Fruit fly (Drosophila melanogaster) whole organism, wandering third instar larva: ENCODE measurements around the gene CG42523.

Source experiments
- CG32264 ChIP-seq: fragments of 200-800 bp; sonication (Bioruptor generic); optimal IDR thresholded peaks from 2 replicates; lab custom pipeline; 2016; ENCODE audit warnings: missing biosample characterization, missing genetic modification characterization
- CG9705 ChIP-seq: fragments of 200-800 bp; sonication (Bioruptor generic); optimal IDR thresholded peaks from 2 replicates; lab custom pipeline; 2018; ENCODE audit warnings: missing biosample characterization, mild to moderate bottlenecking, missing genetic modification characterization
- Dif ChIP-seq: fragments of 200-275, 200-300 bp; sonication (Bioruptor generic); optimal IDR thresholded peaks from 2 replicates; lab custom pipeline; 2018; ENCODE audit warnings: missing biosample characterization, missing genetic modification characterization; ENCODE audit not compliant: partially characterized antibody
- GATAd ChIP-seq: sonication (Bioruptor generic); optimal IDR thresholded peaks from 2 replicates; lab custom pipeline; 2016; ENCODE audit warnings: missing biosample characterization, missing genetic modification characterization
- HLH106 ChIP-seq: fragments of 200-800 bp; optimal IDR thresholded peaks from 3 replicates; lab custom pipeline; 2019; ENCODE audit warnings: missing biosample characterization, mild to moderate bottlenecking, missing genetic modification characterization, moderate library complexity
- Hnf4 ChIP-seq: fragments of 200-800 bp; sonication (Bioruptor generic); optimal IDR thresholded peaks from 2 replicates; lab custom pipeline; 2016; ENCODE audit warnings: missing biosample characterization, mild to moderate bottlenecking, missing genetic modification characterization
- Hr78 ChIP-seq: fragments of >200 bp; optimal IDR thresholded peaks from 2 replicates; lab custom pipeline; 2017; ENCODE audit warnings: missing biosample characterization, missing genetic modification characterization
- Hr83 ChIP-seq: fragments of 200-300 bp; sonication (Bioruptor generic); optimal IDR thresholded peaks from 2 replicates; lab custom pipeline; 2016; ENCODE audit warnings: missing biosample characterization, mild to moderate bottlenecking, missing genetic modification characterization, moderate library complexity; ENCODE audit not compliant: poor library complexity, severe bottlenecking
- Jra ChIP-seq: sonication (Bioruptor generic); optimal IDR thresholded peaks from 2 replicates; lab custom pipeline; 2016; ENCODE audit warnings: missing biosample characterization, missing genetic modification characterization
- Mio ChIP-seq: sonication (Bioruptor generic); optimal IDR thresholded peaks from 2 replicates; lab custom pipeline; 2016; ENCODE audit warnings: missing biosample characterization, missing genetic modification characterization
- Myc ChIP-seq: fragments of >200 bp; optimal IDR thresholded peaks from 2 replicates; lab custom pipeline; 2017
- N ChIP-seq: fragments of >200 bp; optimal IDR thresholded peaks from 2 replicates; lab custom pipeline; 2018; ENCODE audit warnings: missing biosample characterization, missing external identifiers, missing genetic modification characterization
- Rel ChIP-seq, 2 experiments: fragments of 200-800 bp; sonication (Bioruptor generic) in 1 of 2; optimal IDR thresholded peaks; 2 replicates in 1 of 2; 3 replicates in 1 of 2; lab custom pipeline; 2016 to 2019; ENCODE audit warnings: mild to moderate bottlenecking in 2 of 2, missing biosample characterization in 2 of 2, missing genetic modification characterization in 2 of 2, moderate library complexity in 1 of 2
- Sp1 ChIP-seq: fragments of 200-800 bp; sonication (Bioruptor generic); optimal IDR thresholded peaks from 3 replicates; lab custom pipeline; 2019; ENCODE audit warnings: missing biosample characterization, mild to moderate bottlenecking, missing genetic modification characterization, moderate library complexity
- Vsx2 ChIP-seq: fragments of 200-300, 225-300 bp; sonication (Bioruptor generic); optimal IDR thresholded peaks from 2 replicates; lab custom pipeline; 2018; ENCODE audit warnings: missing biosample characterization, missing genetic modification characterization; ENCODE audit not compliant: partially characterized antibody
- br ChIP-seq: fragments of 200-800 bp; sonication (Bioruptor generic); optimal IDR thresholded peaks from 2 replicates; lab custom pipeline; 2016; ENCODE audit warnings: missing biosample characterization, missing genetic modification characterization
- brk ChIP-seq: fragments of 200-800 bp; sonication (Bioruptor generic); optimal IDR thresholded peaks from 2 replicates; lab custom pipeline; 2016; ENCODE audit warnings: missing biosample characterization, mild to moderate bottlenecking, missing genetic modification characterization
- dl ChIP-seq, 2 experiments: fragments of 175-275, 200-275 bp in 1 of 2; fragments of 200-275 bp in 1 of 2; sonication (Bioruptor generic); optimal IDR thresholded peaks; lab custom pipeline; 2018; ENCODE audit warnings: mild to moderate bottlenecking in 2 of 2, missing biosample characterization in 2 of 2, missing genetic modification characterization in 2 of 2, moderate library complexity in 2 of 2; ENCODE audit not compliant: partially characterized antibody in 2 of 2, insufficient read depth in 1 of 2
- dmrt93B ChIP-seq: fragments of 200-800 bp; sonication (Bioruptor generic); optimal IDR thresholded peaks from 2 replicates; lab custom pipeline; 2018; ENCODE audit warnings: missing biosample characterization, mild to moderate bottlenecking, missing genetic modification characterization
- dsf ChIP-seq: sonication (Bioruptor generic); optimal IDR thresholded peaks from 2 replicates; lab custom pipeline; 2016; ENCODE audit warnings: missing biosample characterization, missing genetic modification characterization, borderline replicate concordance
- ey ChIP-seq: fragments of 200-800 bp; sonication (Bioruptor generic); optimal IDR thresholded peaks from 2 replicates; lab custom pipeline; 2016; ENCODE audit warnings: missing biosample characterization, missing genetic modification characterization
- foxo ChIP-seq, 2 experiments: fragments of 200-800 bp; sonication (Bioruptor generic); optimal IDR thresholded peaks; 2 replicates in 1 of 2; 3 replicates in 1 of 2; lab custom pipeline; 2016 to 2017; ENCODE audit warnings: missing biosample characterization in 2 of 2, missing genetic modification characterization in 2 of 2
- h ChIP-seq: fragments of 200-800 bp; sonication (Bioruptor generic); optimal IDR thresholded peaks from 3 replicates; lab custom pipeline; 2016; ENCODE audit warnings: missing biosample characterization, mild to moderate bottlenecking, missing genetic modification characterization
- pan ChIP-seq: fragments of >200 bp; optimal IDR thresholded peaks from 2 replicates; lab custom pipeline; 2017
- psq ChIP-seq: fragments of 200-800 bp; sonication (Bioruptor generic); optimal IDR thresholded peaks from 3 replicates; lab custom pipeline; 2017; ENCODE audit warnings: missing biosample characterization, mild to moderate bottlenecking, missing genetic modification characterization, moderate library complexity
- sage ChIP-seq: fragments of 200-800 bp; sonication (Bioruptor generic); optimal IDR thresholded peaks from 2 replicates; lab custom pipeline; 2016; ENCODE audit warnings: missing biosample characterization, mild to moderate bottlenecking, missing genetic modification characterization
- sv ChIP-seq: fragments of 200-800 bp; sonication (Bioruptor generic); optimal IDR thresholded peaks from 3 replicates; lab custom pipeline; 2016; ENCODE audit warnings: missing biosample characterization, missing genetic modification characterization
- tai ChIP-seq: sonication (Bioruptor generic); optimal IDR thresholded peaks from 2 replicates; lab custom pipeline; 2016; ENCODE audit warnings: missing biosample characterization, missing genetic modification characterization
- usp ChIP-seq: fragments of >200 bp; optimal IDR thresholded peaks from 2 replicates; lab custom pipeline; 2017; ENCODE audit warnings: missing biosample characterization, missing genetic modification characterization
- woc ChIP-seq: sonication (Bioruptor generic); optimal IDR thresholded peaks from 2 replicates; lab custom pipeline; 2016; ENCODE audit warnings: missing biosample characterization, mild to moderate bottlenecking, missing genetic modification characterization

The CG42523 gene

dm6 chr2L:4798894-4799293 lies 36.2 kb downstream of the CG42523 start:
- TF ChIP-seq N (GFP tag; lab: Kevin White, UChicago), result no peak
- no peak for TF ChIP-seq GATAd (GFP tag; lab: Kevin White, UChicago)
- no peak for TF ChIP-seq usp (GFP tag; lab: Kevin White, UChicago)
- TF ChIP-seq Dif, result no peak

dm6 chr2L:4800033-4800432 lies 37.3 kb downstream of the CG42523 start:
- TF ChIP-seq dmrt93B (GFP tag; lab: Kevin White, UChicago), result no peak
- no peak for TF ChIP-seq Rel (GFP tag; optimal IDR thresholded peaks at IDR 0.05; lab: Kevin White, UChicago)
- TF ChIP-seq Rel (tag; optimal IDR thresholded peaks at IDR 0.05; lab: Kevin White, UChicago), result no peak
- TF ChIP-seq foxo (GFP tag; optimal IDR thresholded peaks at IDR 0.05; lab: Kevin White, UChicago), result no peak
- TF ChIP-seq tai (GFP tag; lab: Kevin White, UChicago), result no peak
- TF ChIP-seq Myc (lab: Kevin White, UChicago), result no peak
- TF ChIP-seq br, result no peak
- no peak for TF ChIP-seq HLH106 (tag; lab: Kevin White, UChicago)
- no peak for TF ChIP-seq Hnf4 (GFP tag; lab: Kevin White, UChicago)
- TF ChIP-seq usp (GFP tag; lab: Kevin White, UChicago), result no peak
- TF ChIP-seq Vsx2 (GFP tag; lab: Kevin White, UChicago), result no peak
- TF ChIP-seq CG9705 (GFP tag; lab: Kevin White, UChicago), result no peak
- TF ChIP-seq sage (GFP tag; lab: Kevin White, UChicago), result no peak
- no peak for TF ChIP-seq ey (GFP tag; lab: Kevin White, UChicago)
- no peak for TF ChIP-seq CG32264 (GFP tag; lab: Kevin White, UChicago)
- TF ChIP-seq pan (lab: Kevin White, UChicago), result no peak
- no peak for TF ChIP-seq dl (GFP tag; optimal IDR thresholded peaks at IDR 0.05; lab: Kevin White, UChicago; ENCODE audit: insufficient read depth in 1 of 2, partially characterized antibody in 2 of 2)
- no peak for TF ChIP-seq woc
- TF ChIP-seq Dif, result no peak

dm6 chr2L:4801705-4802216 lies 39.1 kb downstream of the CG42523 start, which contains the start of gene slf:
Gene slf (minus strand): TSS chr2L:4801923.
- TF ChIP-seq ey (GFP tag; lab: Kevin White, UChicago), result no peak
- TF ChIP-seq Hnf4 (GFP tag; lab: Kevin White, UChicago), result no peak
- TF ChIP-seq foxo (GFP tag; optimal IDR thresholded peaks at IDR 0.05; lab: Kevin White, UChicago), result no peak
- no peak for TF ChIP-seq brk
- no peak for TF ChIP-seq psq (GFP tag; lab: Kevin White, UChicago)
- TF ChIP-seq br, result no peak
- no peak for TF ChIP-seq Hr83 (GFP tag; lab: Kevin White, UChicago)
- no peak for TF ChIP-seq Sp1 (GFP tag; lab: Kevin White, UChicago)
- TF ChIP-seq sage (GFP tag; lab: Kevin White, UChicago), result no peak
- TF ChIP-seq dsf (GFP tag; lab: Kevin White, UChicago), result no peak
- TF ChIP-seq h (GFP tag; lab: Kevin White, UChicago), result no peak
- no peak for TF ChIP-seq Hr78 (GFP tag; lab: Kevin White, UChicago)
- TF ChIP-seq HLH106 (tag; lab: Kevin White, UChicago), result no peak
- no peak for TF ChIP-seq dmrt93B (GFP tag; lab: Kevin White, UChicago)
- TF ChIP-seq CG9705 (GFP tag; lab: Kevin White, UChicago), result no peak
- no peak for TF ChIP-seq sv (GFP tag; lab: Kevin White, UChicago)
- no peak for TF ChIP-seq N (GFP tag; lab: Kevin White, UChicago)
- TF ChIP-seq Jra (GFP tag; lab: Kevin White, UChicago), result no peak
- TF ChIP-seq Myc (lab: Kevin White, UChicago), result no peak

- TF ChIP-seq h (GFP tag; lab: Kevin White, UChicago), result no peak
- no peak for TF ChIP-seq usp (GFP tag; lab: Kevin White, UChicago)
- TF ChIP-seq brk, result no peak
- TF ChIP-seq Hr83 (GFP tag; lab: Kevin White, UChicago), result no peak
- TF ChIP-seq Dif, result no peak
- no peak for TF ChIP-seq sage (GFP tag; lab: Kevin White, UChicago)
- no peak for TF ChIP-seq br
- no peak for TF ChIP-seq psq (GFP tag; lab: Kevin White, UChicago)
- TF ChIP-seq sv (GFP tag; lab: Kevin White, UChicago), result no peak
- TF ChIP-seq Mio (GFP tag; lab: Kevin White, UChicago), result no peak
- no peak for TF ChIP-seq dl (GFP tag; optimal IDR thresholded peaks at IDR 0.05; lab: Kevin White, UChicago; ENCODE audit: insufficient read depth in 1 of 2, partially characterized antibody in 2 of 2)
- no peak for TF ChIP-seq dsf (GFP tag; lab: Kevin White, UChicago)
- no peak for TF ChIP-seq woc
- no peak for TF ChIP-seq Hr78 (GFP tag; lab: Kevin White, UChicago)
- TF ChIP-seq CG9705 (GFP tag; lab: Kevin White, UChicago), result no peak
Observed at dm6 chr2L:4806109-4806508, 43.4 kb downstream of the CG42523 start.
